Worm (Caenorhabditis elegans): ENCODE results near the gene che-11.

che-11 gene

ce11 chrV:12181310-12181709 lies 30.8 kb upstream of the che-11 start, which contains the start of gene elpc-3:
Gene elpc-3, minus strand, starts transcription at chrV:12181410.
- TF ChIP-seq pag-3 (tag; optimal IDR thresholded peaks at IDR 0.05; ENCODE audit: borderline replicate concordance) (no peak), pha-2 (tag; optimal IDR thresholded peaks at IDR 0.05) (no peak), ceh-19 (GFP tag; optimal IDR thresholded peaks at IDR 0.05) (no peak), ama-1 (optimal IDR thresholded peaks at IDR 0.05) (no peak), elt-2 (tag; optimal IDR thresholded peaks at IDR 0.05) (no peak), npax-4 (tag; optimal IDR thresholded peaks at IDR 0.05) (no peak)

ce11 chrV:12179338-12179737 lies 28.8 kb upstream of the che-11 start, which contains the start of gene clec-224:
Gene clec-224, minus strand, starts transcription at chrV:12179438.
- TF ChIP-seq dmd-4 (tag; optimal IDR thresholded peaks at IDR 0.05; ENCODE audit: borderline replicate concordance), result no peak
- TF ChIP-seq ama-1 (optimal IDR thresholded peaks at IDR 0.05), result no peak
- no peak for TF ChIP-seq ceh-45 (GFP tag; IDR thresholded peaks at IDR 0.05)
- TF ChIP-seq ceh-30 (tag; optimal IDR thresholded peaks at IDR 0.05), result no peak
- TF ChIP-seq odd-2 (tag; optimal IDR thresholded peaks at IDR 0.05), result no peak
- no peak for TF ChIP-seq Y22D7AL.16 (tag; optimal IDR thresholded peaks at IDR 0.05)
- no peak for TF ChIP-seq unc-3 (GFP tag; conservative IDR thresholded peaks at IDR 0.05)
- no peak for TF ChIP-seq unc-3 (tag; optimal IDR thresholded peaks at IDR 0.05)
- TF ChIP-seq ttx-3 (tag; optimal IDR thresholded peaks at IDR 0.05), result no peak
- no peak for TF ChIP-seq lin-11 (tag; optimal IDR thresholded peaks at IDR 0.05)
- TF ChIP-seq K02D7.2 (tag; optimal IDR thresholded peaks at IDR 0.05), result no peak
- no peak for TF ChIP-seq unc-42 (tag; optimal IDR thresholded peaks at IDR 0.05)
- TF ChIP-seq T23F11.4 (GFP tag; optimal IDR thresholded peaks at IDR 0.05), result no peak
- TF ChIP-seq ceh-34 (tag; optimal IDR thresholded peaks at IDR 0.05), result no peak
- no peak for TF ChIP-seq F13H6.1 (tag; optimal IDR thresholded peaks at IDR 0.05)
- TF ChIP-seq lim-6 (tag; optimal IDR thresholded peaks at IDR 0.05), result no peak
- TF ChIP-seq gmeb-2 (tag; optimal IDR thresholded peaks at IDR 0.05), result no peak
- TF ChIP-seq pag-3 (tag; optimal IDR thresholded peaks at IDR 0.05; ENCODE audit: borderline replicate concordance), result no peak

ce11 chrV:12170114-12170513 lies 19.6 kb upstream of the che-11 start, which contains the start of gene ZK863.1:
Gene ZK863.1, minus strand, starts transcription at chrV:12170214.
- no peak for TF ChIP-seq pha-4 (tag; optimal IDR thresholded peaks at IDR 0.05)
- TF ChIP-seq fax-1 (tag; optimal IDR thresholded peaks at IDR 0.05), result no peak
- no peak for TF ChIP-seq ceh-14 (tag; optimal IDR thresholded peaks at IDR 0.05)
- TF ChIP-seq ceh-48 (tag; optimal IDR thresholded peaks at IDR 0.05), result no peak
- TF ChIP-seq unc-42 (tag; optimal IDR thresholded peaks at IDR 0.05), result no peak
- TF ChIP-seq eyg-1 (tag; optimal IDR thresholded peaks at IDR 0.05), result no peak
- TF ChIP-seq fkh-6 (tag; optimal IDR thresholded peaks at IDR 0.05), result no peak
- no peak for TF ChIP-seq mec-3 (tag; optimal IDR thresholded peaks at IDR 0.05; ENCODE audit: borderline replicate concordance)
- TF ChIP-seq ceh-18 (tag; optimal IDR thresholded peaks at IDR 0.05), result no peak
- TF ChIP-seq lim-6 (tag; optimal IDR thresholded peaks at IDR 0.05), result no peak
- no peak for TF ChIP-seq Y22D7AL.16 (tag; optimal IDR thresholded peaks at IDR 0.05)
- TF ChIP-seq ceh-2 (tag; optimal IDR thresholded peaks at IDR 0.05), result no peak

ce11 chrV:12167653-12168052 lies 17.1 kb upstream of the che-11 start, which contains the start of gene col-37:
Gene col-37, minus strand, starts transcription at chrV:12167753.
- TF ChIP-seq sox-4 (tag; optimal IDR thresholded peaks at IDR 0.05) (no peak), pros-1 (tag; optimal IDR thresholded peaks at IDR 0.05) (no peak), zip-5 (tag; optimal IDR thresholded peaks at IDR 0.05) (no peak), ceh-48 (tag; optimal IDR thresholded peaks at IDR 0.05) (no peak), hlh-6 (tag; optimal IDR thresholded peaks at IDR 0.05) (no peak), npax-4 (tag; optimal IDR thresholded peaks at IDR 0.05) (no peak), ztf-16 (tag; optimal IDR thresholded peaks at IDR 0.05) (no peak), fkh-6 (tag; optimal IDR thresholded peaks at IDR 0.05) (no peak), ceh-34 (tag; optimal IDR thresholded peaks at IDR 0.05) (no peak), syd-9 (tag; optimal IDR thresholded peaks at IDR 0.05) (no peak), ceh-9 (tag; optimal IDR thresholded peaks at IDR 0.05) (no peak), pax-1 (tag; optimal IDR thresholded peaks at IDR 0.05) (no peak), elt-4 (tag; optimal IDR thresholded peaks at IDR 0.05) (no peak), ceh-31 (tag; optimal IDR thresholded peaks at IDR 0.05) (no peak), pha-4 (tag; optimal IDR thresholded peaks at IDR 0.05) (no peak), T23F11.4 (GFP tag; optimal IDR thresholded peaks at IDR 0.05) (no peak)

Data from whole organism, late embryonic.